Fruit fly (Drosophila melanogaster) whole organism, embryonic: ENCODE results near the gene CG33947.

Experiments used
- ATbp ChIP-seq: fragments of 200-800 bp; sonication (Bioruptor generic); optimal IDR thresholded peaks from 2 replicates; lab custom pipeline; 2017; ENCODE audit warnings: missing biosample characterization, mild to moderate bottlenecking, missing genetic modification characterization, missing genetic modification reagents
- Aef1 ChIP-seq: fragments of 200-800 bp; sonication (Bioruptor generic); IDR thresholded peaks from 3 replicates; pipeline ENCODE4 v1.3.6; 2022; ENCODE audit warnings: missing biosample characterization, missing genetic modification characterization
- Atf6 ChIP-seq: fragments of 200-800 bp; sonication (Bioruptor generic); IDR thresholded peaks from 2 replicates; pipeline ENCODE4 v1.3.6; 2022; ENCODE audit warnings: missing biosample characterization, missing genetic modification characterization
- Bdp1 ChIP-seq: fragments of 200-800 bp; sonication (Bioruptor generic); optimal IDR thresholded peaks from 3 replicates; lab custom pipeline; 2016; ENCODE audit warnings: missing biosample characterization, missing genetic modification characterization
- CG10147 ChIP-seq: fragments of 200-800 bp; sonication (Bioruptor generic); optimal IDR thresholded peaks from 2 replicates; lab custom pipeline; 2019; ENCODE audit warnings: missing biosample characterization, mild to moderate bottlenecking, missing genetic modification characterization, moderate library complexity
- CG10959 ChIP-seq: fragments of 200-800 bp; sonication (Bioruptor generic); IDR thresholded peaks from 2 replicates; pipeline ENCODE4 v1.3.6; 2022; ENCODE audit warnings: missing biosample characterization, missing genetic modification characterization
- CG12219 ChIP-seq: fragments of 200-800 bp; sonication (Bioruptor generic); optimal IDR thresholded peaks from 3 replicates; lab custom pipeline; 2018; ENCODE audit warnings: missing biosample characterization, mild to moderate bottlenecking, missing genetic modification characterization
- CG12391 ChIP-seq: fragments of 200-800 bp; sonication (Bioruptor generic); optimal IDR thresholded peaks from 3 replicates; lab custom pipeline; 2018; ENCODE audit warnings: missing biosample characterization, mild to moderate bottlenecking, missing genetic modification characterization, moderate library complexity
- CG13624 ChIP-seq: fragments of 200-800 bp; sonication (Bioruptor generic); optimal IDR thresholded peaks from 2 replicates; lab custom pipeline; 2016; ENCODE audit warnings: missing biosample characterization, missing genetic modification characterization
- CG13775 ChIP-seq: fragments of 200-800 bp; sonication (Bioruptor generic); optimal IDR thresholded peaks from 3 replicates; lab custom pipeline; 2017; ENCODE audit warnings: missing biosample characterization, mild to moderate bottlenecking, missing genetic modification characterization
- CG17568 ChIP-seq: fragments of 200-800 bp; sonication (Bioruptor generic); optimal IDR thresholded peaks from 2 replicates; lab custom pipeline; 2018; ENCODE audit warnings: missing biosample characterization, mild to moderate bottlenecking, missing genetic modification characterization, moderate library complexity
- CG18011 ChIP-seq: fragments of 200-800 bp; sonication (Bioruptor generic); optimal IDR thresholded peaks from 2 replicates; lab custom pipeline; 2017; ENCODE audit warnings: missing biosample characterization, missing genetic modification characterization, mild to moderate bottlenecking, moderate library complexity, missing genotype
- CG2199 ChIP-seq: fragments of 200-800 bp; sonication (Bioruptor generic); IDR thresholded peaks from 3 replicates; pipeline ENCODE4 v1.3.6; 2022; ENCODE audit warnings: missing biosample characterization, missing genetic modification characterization
- CG2678 ChIP-seq: fragments of 200-800 bp; sonication (Bioruptor generic); optimal IDR thresholded peaks from 3 replicates; lab custom pipeline; 2019; ENCODE audit warnings: missing biosample characterization, mild to moderate bottlenecking, missing genetic modification characterization, moderate library complexity
- CG33557 ChIP-seq: fragments of 200-800 bp; sonication (Bioruptor generic); optimal IDR thresholded peaks from 2 replicates; lab custom pipeline; 2019; ENCODE audit warnings: missing biosample characterization, mild to moderate bottlenecking, missing genetic modification characterization, moderate library complexity
- CG42726 ChIP-seq: fragments of 200-800 bp; sonication (Bioruptor generic); IDR thresholded peaks from 2 replicates; pipeline ENCODE4 v1.3.6; 2022; ENCODE audit warnings: missing biosample characterization, missing genetic modification characterization; ENCODE audit not compliant: partially characterized antibody
- CG4360 ChIP-seq: fragments of 200-800 bp; sonication (Bioruptor generic); IDR thresholded peaks from 2 replicates; pipeline ENCODE4 v1.3.6; 2022; ENCODE audit warnings: missing biosample characterization, missing genetic modification characterization
- CG5953 ChIP-seq: fragments of 200-800 bp; sonication (Bioruptor generic); IDR thresholded peaks from 2 replicates; pipeline ENCODE4 v1.3.6; 2022; ENCODE audit warnings: missing biosample characterization, missing genetic modification characterization
- CG6813 ChIP-seq: fragments of 200-800 bp; sonication (Bioruptor generic); optimal IDR thresholded peaks from 2 replicates; lab custom pipeline; 2017; ENCODE audit warnings: missing biosample characterization, missing genetic modification characterization, mild to moderate bottlenecking, moderate library complexity, missing genetic modification reagents
- CG7556 ChIP-seq: fragments of 200-800 bp; sonication (Bioruptor generic); optimal IDR thresholded peaks from 2 replicates; lab custom pipeline; 2017; ENCODE audit warnings: missing biosample characterization, mild to moderate bottlenecking, missing genetic modification characterization
- CG7786 ChIP-seq: fragments of 200-800 bp; sonication (Bioruptor generic); optimal IDR thresholded peaks from 2 replicates; lab custom pipeline; 2016; ENCODE audit warnings: missing biosample characterization, missing genetic modification characterization
- CG8359 ChIP-seq: fragments of 200-800 bp; sonication (Bioruptor generic); optimal IDR thresholded peaks from 2 replicates; lab custom pipeline; 2017; ENCODE audit warnings: missing biosample characterization, mild to moderate bottlenecking, missing genetic modification characterization, borderline replicate concordance
- CG8765 ChIP-seq: fragments of 200-800 bp; sonication (Bioruptor generic); IDR thresholded peaks from 2 replicates; pipeline ENCODE4 v1.3.6; 2022; ENCODE audit warnings: missing biosample characterization, missing genetic modification characterization
- Doc3 ChIP-seq: fragments of 200-800 bp; sonication (Bioruptor generic); IDR thresholded peaks from 3 replicates; pipeline ENCODE4 v1.3.6; 2022; ENCODE audit warnings: missing biosample characterization, missing genetic modification characterization; ENCODE audit not compliant: partially characterized antibody
- HLH54F ChIP-seq: fragments of 200-800 bp; sonication (Bioruptor generic); optimal IDR thresholded peaks from 3 replicates; lab custom pipeline; 2016; ENCODE audit warnings: missing biosample characterization, missing genetic modification characterization
- Jarid2 ChIP-seq: fragments of 200-800 bp; sonication (Bioruptor generic); optimal IDR thresholded peaks from 3 replicates; lab custom pipeline; 2017; ENCODE audit warnings: mild to moderate bottlenecking, missing biosample characterization, missing genetic modification reagents, missing genetic modification characterization
- Mad ChIP-seq: fragments of 200-800 bp; sonication (Bioruptor generic); optimal IDR thresholded peaks from 2 replicates; lab custom pipeline; 2016; ENCODE audit warnings: missing biosample characterization, missing genetic modification characterization
- Med ChIP-seq: fragments of 200-800 bp; sonication (Bioruptor generic); peaks from one replicate; lab custom pipeline; 2016; ENCODE audit warnings: missing biosample characterization, missing genetic modification characterization, mild to moderate bottlenecking, inconsistent platforms, moderate library complexity
- Myb ChIP-seq: fragments of 200-800 bp; sonication (Bioruptor generic); optimal IDR thresholded peaks from 2 replicates; lab custom pipeline; 2016; ENCODE audit warnings: missing biosample characterization, missing genetic modification characterization
- NC2α ChIP-seq: fragments of 200-800 bp; sonication (Bioruptor generic); optimal IDR thresholded peaks from 2 replicates; lab custom pipeline; 2016; ENCODE audit warnings: missing biosample characterization, missing genetic modification characterization
- NC2β ChIP-seq: fragments of 200-800 bp; sonication (Bioruptor generic); optimal IDR thresholded peaks from 2 replicates; lab custom pipeline; 2016; ENCODE audit warnings: missing biosample characterization, missing genetic modification characterization
- Oaz ChIP-seq: fragments of 200-800 bp; sonication (Bioruptor generic); IDR thresholded peaks from 2 replicates; pipeline ENCODE4 v1.3.6; 2022; ENCODE audit warnings: missing biosample characterization, missing genetic modification characterization
- Opbp ChIP-seq: fragments of 200-800 bp; sonication (Bioruptor generic); IDR thresholded peaks from 3 replicates; pipeline ENCODE4 v1.3.6; 2022; ENCODE audit warnings: missing biosample characterization, missing genetic modification characterization; ENCODE audit not compliant: partially characterized antibody
- crc ChIP-seq: fragments of 200-800 bp; sonication (Bioruptor generic); optimal IDR thresholded peaks from 2 replicates; lab custom pipeline; 2016; ENCODE audit warnings: missing biosample characterization, missing genetic modification characterization
- hb ChIP-seq: fragments of 200-800 bp; sonication (Bioruptor generic); IDR thresholded peaks from 3 replicates; pipeline ENCODE4 v1.3.6; 2022; ENCODE audit warnings: missing biosample characterization, missing genetic modification characterization; ENCODE audit not compliant: partially characterized antibody
- hbn ChIP-seq: fragments of 200-800 bp; sonication (Bioruptor generic); IDR thresholded peaks from 2 replicates; pipeline ENCODE4 v1.3.6; 2022; ENCODE audit warnings: missing biosample characterization, missing genetic modification characterization; ENCODE audit not compliant: partially characterized antibody
- hth ChIP-seq: fragments of >200 bp; optimal IDR thresholded peaks from 2 replicates; lab custom pipeline; 2017; ENCODE audit warnings: inconsistent platforms
- ind ChIP-seq: fragments of 200-800 bp; sonication (Bioruptor generic); optimal IDR thresholded peaks from 3 replicates; lab custom pipeline; 2016; ENCODE audit warnings: missing biosample characterization, missing genetic modification characterization
- ken ChIP-seq: fragments of 200-800 bp; sonication (Bioruptor generic); IDR thresholded peaks from 3 replicates; pipeline ENCODE4 v1.3.6; 2022; ENCODE audit warnings: missing biosample characterization, missing genetic modification characterization
- lmd ChIP-seq: fragments of 200-800 bp; sonication (Bioruptor generic); IDR thresholded peaks from 2 replicates; pipeline ENCODE4 v1.3.6; 2022; ENCODE audit warnings: missing biosample characterization, missing genetic modification characterization
- mam ChIP-seq: fragments of 200-800 bp; sonication (Bioruptor generic); optimal IDR thresholded peaks from 3 replicates; lab custom pipeline; 2016; ENCODE audit warnings: missing biosample characterization, missing genetic modification characterization
- nau ChIP-seq: fragments of 200-800 bp; sonication (Bioruptor generic); optimal IDR thresholded peaks from 3 replicates; lab custom pipeline; 2017; ENCODE audit warnings: missing biosample characterization, mild to moderate bottlenecking, missing genetic modification characterization, missing genetic modification reagents
- oc ChIP-seq: fragments of 200-800 bp; sonication (Bioruptor generic); optimal IDR thresholded peaks from 2 replicates; lab custom pipeline; 2018; ENCODE audit warnings: missing biosample characterization, mild to moderate bottlenecking, missing genetic modification characterization, moderate library complexity
- pho ChIP-seq: fragments of 200-800 bp; sonication (Bioruptor generic); optimal IDR thresholded peaks from 2 replicates; lab custom pipeline; 2016; ENCODE audit warnings: missing biosample characterization, missing genetic modification characterization
- ranshi ChIP-seq: fragments of 200-800 bp; sonication (Bioruptor generic); IDR thresholded peaks from 2 replicates; pipeline ENCODE4 v1.3.6; 2022; ENCODE audit warnings: missing biosample characterization, missing genetic modification characterization
- repo ChIP-seq: fragments of 200-800 bp; sonication (Bioruptor generic); optimal IDR thresholded peaks from 2 replicates; lab custom pipeline; 2016; ENCODE audit warnings: missing biosample characterization, missing genetic modification characterization
- sc ChIP-seq, 3 experiments: fragments of >200 bp in 2 of 3; fragments of 200-800 bp in 1 of 3; sonication (Bioruptor generic) in 1 of 3; optimal IDR thresholded peaks; 2 replicates in 2 of 3; 3 replicates in 1 of 3; lab custom pipeline; 2017; ENCODE audit warnings: mild to moderate bottlenecking in 1 of 3, missing biosample characterization in 1 of 3, missing genetic modification characterization in 1 of 3, missing genetic modification reagents in 1 of 3
- so ChIP-seq: fragments of 200-800 bp; sonication (Bioruptor generic); IDR thresholded peaks from 3 replicates; pipeline ENCODE4 v1.3.6; 2022; ENCODE audit warnings: missing biosample characterization, missing genetic modification characterization
- vvl ChIP-seq: fragments of 200-800 bp; sonication (Bioruptor generic); IDR thresholded peaks from 2 replicates; pipeline ENCODE4 v1.3.6; 2022; ENCODE audit warnings: missing biosample characterization, missing genetic modification characterization
- yki ChIP-seq: fragments of >200 bp; optimal IDR thresholded peaks from 3 replicates; lab custom pipeline; 2018

CG33947 gene

dm6 chr3L:11093046-11093520 lies 3.2 kb upstream of the CG33947 start, which contains the start of gene JIL-1:
TSS of gene JIL-1 (minus strand) at chr3L:11093193.
- no peak for TF ChIP-seq CG8765
- peak; percentile 37 for TF ChIP-seq CG13775 (GFP tag; lab: Kevin White, UChicago)
- TF ChIP-seq CG4360 (GFP tag; lab: Robert Waterston, UW) = peak; percentile 44
- peak; percentile 69 for TF ChIP-seq HLH54F (GFP tag; lab: Kevin White, UChicago)
- TF ChIP-seq yki (lab: Kevin White, UChicago) = no peak
- TF ChIP-seq CG13624 (GFP tag; lab: Kevin White, UChicago) = peak; percentile 46
- no peak for TF ChIP-seq hth (lab: Kevin White, UChicago)
- TF ChIP-seq pho (GFP tag; lab: Kevin White, UChicago) = peak; percentile 55
- TF ChIP-seq CG6813 = no peak
- TF ChIP-seq CG7786 (GFP tag; lab: Kevin White, UChicago) = peak; percentile 37
- peak; percentile 77 for TF ChIP-seq hb (GFP tag; lab: Robert Waterston, UW)
- no peak for TF ChIP-seq ATbp (GFP tag; lab: Kevin White, UChicago)
- peak; percentile 87 for TF ChIP-seq vvl (GFP tag; lab: Robert Waterston, UW)
- peak; percentile 95 for TF ChIP-seq Med
- TF ChIP-seq lmd (GFP tag; lab: Robert Waterston, UW) = peak; percentile 76; the same call in 1 of the 2 replicates
- peak; percentile 87 for TF ChIP-seq CG42726 (GFP tag; lab: Robert Waterston, UW)
- peak; percentile 31 for TF ChIP-seq Myb (GFP tag; lab: Kevin White, UChicago)
- peak; percentile 15 for TF ChIP-seq Bdp1
- peak; percentile 28; the same call in 2 of the 3 replicates for TF ChIP-seq so (GFP tag; lab: Robert Waterston, UW)
- TF ChIP-seq Doc3 = peak; percentile 69
- TF ChIP-seq sc (optimal IDR thresholded peaks at IDR 0.05; lab: Kevin White, UChicago) = no peak
- TF ChIP-seq sc (GFP tag; optimal IDR thresholded peaks at IDR 0.05; lab: Kevin White, UChicago) = no peak
- 0 out of 3 replicates have a peak, but pooled peaks have one; percentile 26 for TF ChIP-seq CG2199
- TF ChIP-seq CG12391 = peak; percentile 71
- TF ChIP-seq ind = peak; percentile 64
- TF ChIP-seq nau (GFP tag; lab: Kevin White, UChicago) = no peak
- TF ChIP-seq repo (GFP tag; lab: Kevin White, UChicago) = peak; percentile 19
- TF ChIP-seq ken (GFP tag; lab: Robert Waterston, UW) = peak; percentile 81
- peak; percentile 56 for TF ChIP-seq CG5953 (GFP tag; lab: Robert Waterston, UW)
- no peak for TF ChIP-seq Oaz (GFP tag; lab: Robert Waterston, UW)
- peak; percentile 47 for TF ChIP-seq Aef1 (GFP tag; lab: Robert Waterston, UW)
- peak; percentile 63 for TF ChIP-seq Mad (GFP tag; lab: Kevin White, UChicago)
- no peak for TF ChIP-seq NC2α (GFP tag; lab: Kevin White, UChicago)
- TF ChIP-seq CG10959 (GFP tag; lab: Robert Waterston, UW) = peak; percentile 56
- TF ChIP-seq ranshi (GFP tag; lab: Robert Waterston, UW) = peak; percentile 63
- peak; percentile 25 for TF ChIP-seq CG17568 (GFP tag; lab: Kevin White, UChicago)
- TF ChIP-seq hbn (GFP tag; lab: Robert Waterston, UW) = peak; percentile 75
- TF ChIP-seq Atf6 (GFP tag; lab: Robert Waterston, UW) = peak; percentile 67
- peak; percentile 39 for TF ChIP-seq CG18011 (GFP tag; lab: Kevin White, UChicago)
- TF ChIP-seq crc = no peak
- TF ChIP-seq CG33557 (GFP tag; lab: Kevin White, UChicago) = peak; percentile 28
- peak; percentile 27 for TF ChIP-seq CG7556 (GFP tag; lab: Kevin White, UChicago)
- peak; percentile 52 for TF ChIP-seq NC2β (GFP tag; lab: Kevin White, UChicago)
- TF ChIP-seq CG10147 (GFP tag; lab: Kevin White, UChicago) = peak; percentile 53
- TF ChIP-seq mam = peak; percentile 64
- TF ChIP-seq oc (tag; lab: Kevin White, UChicago) = peak; percentile 17
- no peak for TF ChIP-seq CG8359
- TF ChIP-seq CG2678 (tag; lab: Kevin White, UChicago) = peak; percentile 56
- peak; percentile 27 for TF ChIP-seq Jarid2 (GFP tag; lab: Kevin White, UChicago)
- no peak for TF ChIP-seq CG12219
- peak; percentile 93 for TF ChIP-seq Opbp (GFP tag; lab: Robert Waterston, UW)
